Fruit fly (Drosophila melanogaster) whole organism: ENCODE results near the gene CG10621.

ENCODE experiments used
- Dll ChIP-seq: fragments of >200 bp; optimal IDR thresholded peaks from 2 replicates; lab custom pipeline; 2017
- usp ChIP-seq: fragments of >200 bp; optimal IDR thresholded peaks from 2 replicates; lab custom pipeline; 2017; ENCODE audit warnings: missing biosample characterization, missing genetic modification characterization, mixed read lengths

dm6 chr2L:18980982-18981381 lies 26.8 kb upstream of the CG10621 start:
- TF ChIP-seq usp (GFP tag; lab: Kevin White, UChicago) (no peak), Dll (lab: Kevin White, UChicago) (no peak)
